Fruit fly (Drosophila melanogaster) whole organism, adult: ENCODE data around the gene fy.

Source experiments
- CG14711 ChIP-seq: fragments of 200-800 bp; sonication (Bioruptor generic); optimal IDR thresholded peaks from 2 replicates; lab custom pipeline; 2018; ENCODE audit warnings: missing biosample characterization, mild to moderate bottlenecking, missing genetic modification characterization, moderate library complexity
- CG7045 ChIP-seq: fragments of 200-800 bp; sonication (Bioruptor generic); optimal IDR thresholded peaks from 2 replicates; lab custom pipeline; 2017; ENCODE audit warnings: missing biosample characterization, mild to moderate bottlenecking, missing genetic modification characterization
- Hr96 ChIP-seq: fragments of 200-800 bp; sonication (Bioruptor generic); optimal IDR thresholded peaks from 2 replicates; lab custom pipeline; 2016; ENCODE audit warnings: missing biosample characterization, missing genetic modification characterization
- Mnt ChIP-seq: fragments of 200-800 bp; sonication (Bioruptor generic); optimal IDR thresholded peaks from 2 replicates; lab custom pipeline; 2016; ENCODE audit warnings: missing biosample characterization, mild to moderate bottlenecking, missing genetic modification characterization
- cnc ChIP-seq, 2 experiments: fragments of >200 bp; optimal IDR thresholded peaks; 2 replicates each; lab custom pipeline; 2017

DNA sequence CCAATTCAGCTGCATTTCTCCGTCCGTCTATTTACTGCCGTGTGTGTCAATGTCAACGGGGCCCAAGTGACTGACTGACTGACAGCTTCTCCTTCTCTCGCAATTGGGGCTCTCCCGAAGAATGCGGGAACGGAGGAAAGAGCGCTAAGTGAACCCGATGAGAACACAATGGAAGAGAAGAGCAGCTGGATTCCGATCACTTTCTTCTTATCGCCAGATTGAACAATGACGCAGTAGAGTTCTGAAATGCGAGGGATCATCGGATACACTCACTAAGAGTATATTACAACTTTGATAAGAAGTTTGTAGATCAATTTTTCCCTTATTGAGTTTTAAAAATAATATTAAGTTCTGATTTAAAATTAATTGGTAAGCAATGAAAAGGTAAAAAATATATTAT is 8.4 kb upstream of the fy start, which contains the start of gene Naglu:
- TF ChIP-seq cnc (optimal IDR thresholded peaks at IDR 0.05; lab: Kevin White, UChicago) (no peak), CG7045 (no peak), Hr96 (GFP tag; lab: Kevin White, UChicago) (no peak), CG14711 (no peak), Mnt (GFP tag; lab: Kevin White, UChicago) (no peak)
